Fruit fly (Drosophila melanogaster) whole organism, embryonic: ENCODE results near the gene GIIIspla2.

ENCODE experiments used
- Aef1 ChIP-seq: fragments of 200-800 bp; sonication (Bioruptor generic); IDR thresholded peaks from 3 replicates; pipeline ENCODE4 v1.3.6; 2022; ENCODE audit warnings: missing biosample characterization, missing genetic modification characterization
- BEAF-32 ChIP-seq: fragments of 200-800 bp; sonication (Bioruptor generic); optimal IDR thresholded peaks from 3 replicates; lab custom pipeline; 2017; ENCODE audit warnings: missing biosample characterization, missing genetic modification characterization, mild to moderate bottlenecking, moderate library complexity, missing genetic modification reagents
- CG10267 ChIP-seq: fragments of 200-800 bp; sonication (Bioruptor generic); optimal IDR thresholded peaks from 2 replicates; lab custom pipeline; 2018; ENCODE audit warnings: missing biosample characterization, mild to moderate bottlenecking, missing genetic modification characterization, moderate library complexity
- CG10274 ChIP-seq: fragments of 200-800 bp; sonication (Bioruptor generic); optimal IDR thresholded peaks from 3 replicates; lab custom pipeline; 2017; ENCODE audit warnings: missing biosample characterization, mild to moderate bottlenecking, missing genetic modification characterization
- CG10462 ChIP-seq: fragments of 200-800 bp; sonication (Bioruptor generic); optimal IDR thresholded peaks from 2 replicates; lab custom pipeline; 2016; ENCODE audit warnings: missing biosample characterization, missing genetic modification characterization
- CG12071 ChIP-seq: fragments of 200-800 bp; sonication (Bioruptor generic); optimal IDR thresholded peaks from 3 replicates; lab custom pipeline; 2018; ENCODE audit warnings: missing biosample characterization, mild to moderate bottlenecking, missing genetic modification characterization
- CG12299 ChIP-seq: fragments of 200-800 bp; sonication (Bioruptor generic); optimal IDR thresholded peaks from 2 replicates; lab custom pipeline; 2018; ENCODE audit warnings: missing biosample characterization, mild to moderate bottlenecking, missing genetic modification characterization
- CG14710 ChIP-seq: fragments of 200-800 bp; sonication (Bioruptor generic); optimal IDR thresholded peaks from 3 replicates; lab custom pipeline; 2019; ENCODE audit warnings: missing biosample characterization, mild to moderate bottlenecking, missing genetic modification characterization, moderate library complexity
- CG15269 ChIP-seq: fragments of 200-800 bp; sonication (Bioruptor generic); optimal IDR thresholded peaks from 2 replicates; lab custom pipeline; 2018; ENCODE audit warnings: missing biosample characterization, mild to moderate bottlenecking, missing genetic modification characterization, moderate library complexity
- CG17328 ChIP-seq: fragments of 200-800 bp; sonication (Bioruptor generic); IDR thresholded peaks from 2 replicates; pipeline ENCODE4 v1.3.6; 2022; ENCODE audit warnings: missing biosample characterization, missing genetic modification characterization
- CG17912 ChIP-seq: fragments of 200-800 bp; sonication (Bioruptor generic); optimal IDR thresholded peaks from 2 replicates; lab custom pipeline; 2018; ENCODE audit warnings: missing biosample characterization, mild to moderate bottlenecking, missing genetic modification characterization
- CG1832 ChIP-seq: fragments of 200-800 bp; sonication (Bioruptor generic); optimal IDR thresholded peaks from 2 replicates; lab custom pipeline; 2017; ENCODE audit warnings: missing biosample characterization, mild to moderate bottlenecking, missing genetic modification characterization, inconsistent platforms
- CG18764 ChIP-seq: fragments of 200-800 bp; sonication (Bioruptor generic); optimal IDR thresholded peaks from 3 replicates; lab custom pipeline; 2016; ENCODE audit warnings: missing biosample characterization, missing genetic modification characterization
- CG2116 ChIP-seq: fragments of 200-800 bp; sonication (Bioruptor generic); optimal IDR thresholded peaks from 3 replicates; lab custom pipeline; 2018; ENCODE audit warnings: missing biosample characterization, mild to moderate bottlenecking, missing genetic modification characterization
- CG2202 ChIP-seq: fragments of 200-800 bp; sonication (Bioruptor generic); optimal IDR thresholded peaks from 2 replicates; lab custom pipeline; 2018; ENCODE audit warnings: missing biosample characterization, mild to moderate bottlenecking, missing genetic modification characterization
- CG30403 ChIP-seq: fragments of 200-800 bp; sonication (Bioruptor generic); optimal IDR thresholded peaks from 3 replicates; lab custom pipeline; 2016; ENCODE audit warnings: missing biosample characterization, missing genetic modification characterization
- CG30431 ChIP-seq: fragments of 200-800 bp; sonication (Bioruptor generic); optimal IDR thresholded peaks from 2 replicates; lab custom pipeline; 2017; ENCODE audit warnings: missing biosample characterization, missing genetic modification characterization
- CG3163 ChIP-seq: fragments of 200-800 bp; sonication (Bioruptor generic); optimal IDR thresholded peaks from 3 replicates; lab custom pipeline; 2016; ENCODE audit warnings: missing biosample characterization, missing genetic modification characterization
- CG4854 ChIP-seq: fragments of 200-800 bp; sonication (Bioruptor generic); optimal IDR thresholded peaks from 2 replicates; lab custom pipeline; 2016; ENCODE audit warnings: missing biosample characterization, missing genetic modification characterization, inconsistent platforms
- CG7372 ChIP-seq: fragments of 200-800 bp; sonication (Bioruptor generic); IDR thresholded peaks from 2 replicates; pipeline ENCODE4 v1.3.6; 2022; ENCODE audit warnings: missing biosample characterization, missing genetic modification characterization
- CG7928 ChIP-seq: fragments of 200-800 bp; sonication (Bioruptor generic); optimal IDR thresholded peaks from 2 replicates; lab custom pipeline; 2017; ENCODE audit warnings: missing biosample characterization, mild to moderate bottlenecking, missing genetic modification characterization
- CG8089 ChIP-seq: fragments of 200-800 bp; sonication (Bioruptor generic); optimal IDR thresholded peaks from 3 replicates; lab custom pipeline; 2016; ENCODE audit warnings: missing biosample characterization, missing genetic modification characterization
- CG8290 ChIP-seq, 3 experiments: fragments of 200-800 bp; sonication (Bioruptor generic); optimal IDR thresholded peaks; 2 replicates each; lab custom pipeline; 2016 to 2019; ENCODE audit warnings: missing biosample characterization in 3 of 3, missing genetic modification characterization in 3 of 3, mild to moderate bottlenecking in 2 of 3, moderate library complexity in 1 of 3
- CG9609 ChIP-seq: fragments of 200-800 bp; sonication (Bioruptor generic); optimal IDR thresholded peaks from 3 replicates; lab custom pipeline; 2016; ENCODE audit warnings: missing biosample characterization, missing genetic modification characterization
- CrebB ChIP-seq: fragments of 200-800 bp; sonication (Bioruptor generic); optimal IDR thresholded peaks from 3 replicates; lab custom pipeline; 2018; ENCODE audit warnings: missing biosample characterization, mild to moderate bottlenecking, missing genetic modification characterization
- Dek ChIP-seq: fragments of 200-800 bp; sonication (Bioruptor generic); optimal IDR thresholded peaks from 3 replicates; lab custom pipeline; 2019; ENCODE audit warnings: missing biosample characterization, mild to moderate bottlenecking, missing genetic modification characterization, moderate library complexity
- Dll ChIP-seq: fragments of 200-800 bp; sonication (Bioruptor generic); IDR thresholded peaks from 4 replicates; pipeline ENCODE4 v1.3.6; 2022; ENCODE audit warnings: missing biosample characterization, missing genetic modification characterization; ENCODE audit not compliant: partially characterized antibody
- Fer1 ChIP-seq: fragments of 200-800 bp; sonication (Bioruptor generic); optimal IDR thresholded peaks from 2 replicates; lab custom pipeline; 2017; ENCODE audit warnings: missing biosample characterization, mild to moderate bottlenecking, missing genetic modification characterization
- Gug ChIP-seq: fragments of 200-800 bp; sonication (Bioruptor generic); IDR thresholded peaks from 4 replicates; pipeline ENCODE4 v1.3.6; 2022; ENCODE audit warnings: missing biosample characterization, missing genetic modification characterization
- HmgZ ChIP-seq: fragments of 200-800 bp; sonication (Bioruptor generic); optimal IDR thresholded peaks from 2 replicates; lab custom pipeline; 2018; ENCODE audit warnings: missing biosample characterization, mild to moderate bottlenecking, missing genetic modification characterization
- Hr3 ChIP-seq: fragments of 200-800 bp; sonication (Bioruptor generic); optimal IDR thresholded peaks from 3 replicates; lab custom pipeline; 2016; ENCODE audit warnings: missing biosample characterization, missing genetic modification characterization
- Mes4 ChIP-seq: fragments of 200-800 bp; sonication (Bioruptor generic); optimal IDR thresholded peaks from 2 replicates; lab custom pipeline; 2016; ENCODE audit warnings: missing biosample characterization, missing genetic modification characterization
- Neu2 ChIP-seq: fragments of 200-800 bp; sonication (Bioruptor generic); optimal IDR thresholded peaks from 3 replicates; lab custom pipeline; 2016; ENCODE audit warnings: missing biosample characterization, missing genetic modification characterization, borderline replicate concordance
- Side ChIP-seq: fragments of 200-800 bp; sonication (Bioruptor generic); optimal IDR thresholded peaks from 2 replicates; lab custom pipeline; 2016; ENCODE audit warnings: missing biosample characterization, missing genetic modification characterization
- TFAM ChIP-seq: fragments of 200-800 bp; sonication (Bioruptor generic); optimal IDR thresholded peaks from 2 replicates; lab custom pipeline; 2017; ENCODE audit warnings: missing biosample characterization, missing genetic modification characterization, inconsistent platforms
- bab2 ChIP-seq: fragments of 200-800 bp; sonication (Bioruptor generic); optimal IDR thresholded peaks from 2 replicates; lab custom pipeline; 2016; ENCODE audit warnings: missing biosample characterization, missing genetic modification characterization
- cato ChIP-seq: fragments of 200-800 bp; sonication (Bioruptor generic); optimal IDR thresholded peaks from 2 replicates; lab custom pipeline; 2016; ENCODE audit warnings: missing biosample characterization, missing genetic modification characterization, borderline replicate concordance
- gcm2 ChIP-seq: fragments of 200-800 bp; sonication (Bioruptor generic); optimal IDR thresholded peaks from 2 replicates; lab custom pipeline; 2016; ENCODE audit warnings: missing biosample characterization, missing genetic modification characterization
- ind ChIP-seq: fragments of 200-800 bp; sonication (Bioruptor generic); optimal IDR thresholded peaks from 3 replicates; lab custom pipeline; 2016; ENCODE audit warnings: missing biosample characterization, missing genetic modification characterization
- luna ChIP-seq: fragments of 200-800 bp; sonication (Bioruptor generic); optimal IDR thresholded peaks from 2 replicates; lab custom pipeline; 2016; ENCODE audit warnings: missing biosample characterization, missing genetic modification characterization
- mirr ChIP-seq: fragments of 200-800 bp; sonication (Bioruptor generic); optimal IDR thresholded peaks from 3 replicates; lab custom pipeline; 2018; ENCODE audit warnings: missing biosample characterization, mild to moderate bottlenecking, missing genetic modification characterization
- nerfin-2 ChIP-seq: fragments of 200-800 bp; sonication (Bioruptor generic); IDR thresholded peaks from 2 replicates; pipeline ENCODE4 v1.3.6; 2022; ENCODE audit warnings: missing biosample characterization, missing genetic modification characterization; ENCODE audit not compliant: partially characterized antibody
- onecut ChIP-seq: fragments of 200-800 bp; sonication (Bioruptor generic); IDR thresholded peaks from 2 replicates; pipeline ENCODE4 v1.3.6; 2022; ENCODE audit warnings: missing biosample characterization, missing genetic modification characterization
- otp ChIP-seq: fragments of 200-800 bp; sonication (Bioruptor generic); IDR thresholded peaks from 3 replicates; pipeline ENCODE4, ENCODE4 v1.3.6; 2022; ENCODE audit warnings: missing biosample characterization, missing genetic modification characterization
- pita ChIP-seq: fragments of 200-800 bp; sonication (Bioruptor generic); optimal IDR thresholded peaks from 2 replicates; lab custom pipeline; 2017; ENCODE audit warnings: missing biosample characterization, mild to moderate bottlenecking, missing genetic modification characterization
- run ChIP-seq: fragments of 200-800 bp; sonication (Bioruptor generic); optimal IDR thresholded peaks from 3 replicates; lab custom pipeline; 2018; ENCODE audit warnings: missing biosample characterization, mild to moderate bottlenecking, missing genetic modification characterization
- stc ChIP-seq: fragments of 200-800 bp; sonication (Bioruptor generic); IDR thresholded peaks from 2 replicates; pipeline ENCODE4 v1.3.6; 2022; ENCODE audit warnings: missing biosample characterization, missing genetic modification characterization
- stwl ChIP-seq: fragments of 200-800 bp; sonication (Bioruptor generic); optimal IDR thresholded peaks from 3 replicates; lab custom pipeline; 2018; ENCODE audit warnings: missing biosample characterization, mild to moderate bottlenecking, missing genetic modification characterization, moderate library complexity
- ttk ChIP-seq: fragments of 200-800 bp; sonication (Bioruptor generic); IDR thresholded peaks from 2 replicates; pipeline ENCODE4 v2.1.2; 2022; ENCODE audit warnings: missing biosample characterization, missing genetic modification characterization
- twi ChIP-seq: fragments of 200-800 bp; optimal IDR thresholded peaks from 2 replicates; lab custom pipeline; 2019; ENCODE audit warnings: missing biosample characterization, mild to moderate bottlenecking, missing genetic modification characterization, moderate library complexity
- zfh2 ChIP-seq: fragments of 200-800 bp; sonication (Bioruptor generic); optimal IDR thresholded peaks from 2 replicates; lab custom pipeline; 2016; ENCODE audit warnings: missing biosample characterization, missing genetic modification characterization

GIIIspla2 gene

DNA sequence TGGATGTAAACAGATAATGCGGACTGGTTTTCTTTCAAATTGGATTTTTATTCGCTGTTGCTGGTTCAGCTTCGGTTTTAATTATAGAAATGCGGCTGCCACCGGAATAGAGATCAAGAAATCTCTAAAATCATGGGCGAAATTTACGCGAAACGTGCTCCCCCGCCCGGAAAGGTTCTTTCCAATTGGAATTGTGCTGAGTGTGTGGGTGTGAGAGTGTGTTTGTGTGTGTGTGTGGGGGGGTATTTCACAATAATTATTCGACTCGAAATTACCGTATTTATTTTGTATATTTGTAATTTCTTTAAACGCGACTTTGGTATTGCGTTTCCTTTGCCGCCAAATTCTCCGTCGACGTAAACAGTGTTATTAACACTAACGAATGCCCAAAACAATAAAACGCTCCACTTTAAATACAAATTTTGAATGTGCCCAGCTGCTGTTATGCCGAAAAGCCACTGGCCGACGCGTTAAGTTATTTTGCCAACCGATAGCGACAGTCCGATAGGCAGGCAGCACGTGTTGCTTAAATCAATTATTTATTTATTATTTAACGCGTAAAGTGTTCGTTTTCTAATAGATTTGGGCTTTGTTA is 41.6 kb upstream of the GIIIspla2 start, which contains the start of gene Gclc (continued):
- TF ChIP-seq luna (GFP tag; lab: Kevin White, UChicago) (no peak), CG17912 (GFP tag; lab: Kevin White, UChicago) (no peak), nerfin-2 (GFP tag; lab: Robert Waterston, UW) (no peak), HmgZ (tag; lab: Kevin White, UChicago) (no peak), Gug (GFP tag; lab: Robert Waterston, UW) (no peak), CG8089 (GFP tag; lab: Kevin White, UChicago) (no peak), gcm2 (GFP tag; lab: Kevin White, UChicago) (no peak), CG9609 (no peak), onecut (GFP tag; lab: Robert Waterston, UW) (no peak), CG12299 (tag; lab: Kevin White, UChicago) (no peak), stwl (peak; percentile 86), CrebB (tag; lab: Kevin White, UChicago) (no peak), CG8290 (GFP tag; optimal IDR thresholded peaks at IDR 0.05; lab: Kevin White, UChicago) (no peak), CG8290 (tag; optimal IDR thresholded peaks at IDR 0.05; lab: Kevin White, UChicago) (peak in 1 of 2 experiments; percentile 13), CG2202 (tag; lab: Kevin White, UChicago) (no peak), pita (GFP tag; lab: Kevin White, UChicago) (no peak), run (tag; lab: Kevin White, UChicago) (no peak), twi (tag; lab: Kevin White, UChicago) (no peak), TFAM (GFP tag; lab: Kevin White, UChicago) (no peak), mirr (GFP tag; lab: Kevin White, UChicago) (no peak), CG17328 (GFP tag; lab: Robert Waterston, UW) (no peak), ind (GFP tag; lab: Kevin White, UChicago) (no peak), otp (no peak), CG30431 (GFP tag; lab: Kevin White, UChicago) (no peak), CG10274 (GFP tag; lab: Kevin White, UChicago) (no peak), CG10462 (no peak), CG15269 (no peak), ttk (no peak), BEAF-32 (GFP tag; lab: Kevin White, UChicago) (peak; percentile 66), Hr3 (GFP tag; lab: Kevin White, UChicago) (no peak), Neu2 (GFP tag; lab: Kevin White, UChicago) (no peak), zfh2 (no peak), cato (no peak), CG30403 (no peak), CG18764 (GFP tag; lab: Kevin White, UChicago) (no peak), bab2 (GFP tag; lab: Kevin White, UChicago) (no peak), Dll (GFP tag; lab: Robert Waterston, UW) (peak; percentile 50; the same call in 1 of the 4 replicates), Mes4 (no peak), CG14710 (tag; lab: Kevin White, UChicago) (no peak), CG2116 (GFP tag; lab: Kevin White, UChicago) (peak; percentile 79), CG4854 (no peak), CG3163 (GFP tag; lab: Kevin White, UChicago) (no peak), CG7372 (GFP tag; lab: Robert Waterston, UW) (no peak), CG1832 (GFP tag; lab: Kevin White, UChicago) (no peak), Side (GFP tag; lab: Kevin White, UChicago) (no peak), stc (GFP tag; lab: Robert Waterston, UW) (no peak), Dek (tag; lab: Kevin White, UChicago) (no peak), CG10267 (tag; lab: Kevin White, UChicago) (peak; percentile 36), CG7928 (no peak), Aef1 (GFP tag; lab: Robert Waterston, UW) (no peak), CG12071 (GFP tag; lab: Kevin White, UChicago) (no peak), Fer1 (GFP tag; lab: Kevin White, UChicago) (peak; percentile 25)
